Worm (Caenorhabditis elegans): ENCODE measurements around the gene cap-2.

Gene cap-2

ce11 chrII:10840067-10840466, 28.9 kb upstream of the cap-2 start (continued):
- TF ChIP-seq dpl-1 (GFP tag; optimal IDR thresholded peaks at IDR 0.05) (no peak), Y79H2A.3 (GFP tag; conservative IDR thresholded peaks at IDR 0.05) (0 out of 2 replicates have a peak, but pooled peaks have one; percentile 29), lag-1 (GFP tag; IDR thresholded peaks at IDR 0.05) (no peak), lsy-27 (tag; optimal IDR thresholded peaks at IDR 0.05; ENCODE audit: borderline replicate concordance, insufficient read depth) (peak; percentile 79), egl-44 (GFP tag; IDR thresholded peaks at IDR 0.05) (peak; percentile 63; the same call in 1 of the 2 replicates), Y53F4B.3 (GFP tag; IDR thresholded peaks at IDR 0.05) (no peak), B0019.2 (GFP tag; conservative IDR thresholded peaks at IDR 0.05) (0 out of 2 replicates have a peak, but pooled peaks have one; percentile 19), egl-18 (GFP tag; IDR thresholded peaks at IDR 0.05) (0 out of 2 replicates have a peak, but pooled peaks have one; percentile 66), ceh-40 (GFP tag; IDR thresholded peaks at IDR 0.05) (peak; percentile 69; the same call in 1 of the 2 replicates), lin-54 (GFP tag; optimal IDR thresholded peaks at IDR 0.05) (peak; percentile 81), snpc-4 (GFP tag; optimal IDR thresholded peaks at IDR 0.05) (peak; percentile 75), snpc-4 (tag; optimal IDR thresholded peaks at IDR 0.05) (peak; percentile 24 to 78 (median 72)), F23B12.7 (tag; optimal IDR thresholded peaks at IDR 0.05; ENCODE audit: insufficient read depth) (peak; percentile 82), C06A6.2 (GFP tag; conservative IDR thresholded peaks at IDR 0.05) (0 out of 2 replicates have a peak, but pooled peaks have one; percentile 36), F55B11.4 (tag; optimal IDR thresholded peaks at IDR 0.05; ENCODE audit: borderline replicate concordance, insufficient read depth) (no peak), fkh-3 (tag; optimal IDR thresholded peaks at IDR 0.05) (peak; percentile 75), ztf-22 (GFP tag; optimal IDR thresholded peaks at IDR 0.05) (no peak), F57A8.1 (GFP tag; optimal IDR thresholded peaks at IDR 0.05) (peak; percentile 69), F52B5.7 (tag; optimal IDR thresholded peaks at IDR 0.05) (peak; percentile 80), F22D6.2 (tag; optimal IDR thresholded peaks at IDR 0.05) (peak; percentile 60), F10E7.11 (tag; optimal IDR thresholded peaks at IDR 0.05) (no peak), ceh-58 (GFP tag; IDR thresholded peaks at IDR 0.05) (no peak), bed-2 (GFP tag; IDR thresholded peaks at IDR 0.05) (0 out of 2 replicates have a peak, but pooled peaks have one; percentile 36), hrde-1 (tag; optimal IDR thresholded peaks at IDR 0.05; ENCODE audit: borderline replicate concordance) (peak; percentile 81), nfyb-1 (GFP tag; IDR thresholded peaks at IDR 0.05) (peak; percentile 91), attf-3 (GFP tag; conservative IDR thresholded peaks at IDR 0.05) (peak; percentile 59; the same call in 1 of the 2 replicates), nhr-179 (tag; optimal IDR thresholded peaks at IDR 0.05) (no peak), repo-1 (tag; optimal IDR thresholded peaks at IDR 0.05) (peak; percentile 87), ceh-100 (GFP tag; IDR thresholded peaks at IDR 0.05) (peak; percentile 79), nhr-80 (tag; optimal IDR thresholded peaks at IDR 0.05) (peak; percentile 47), ztf-26 (tag; optimal IDR thresholded peaks at IDR 0.05) (peak; percentile 79), cebp-1 (GFP tag; IDR thresholded peaks at IDR 0.05) (peak; percentile 37; the same call in 1 of the 2 replicates), cebp-1 (tag; optimal IDR thresholded peaks at IDR 0.05) (peak; percentile 76), F33H1.4 (GFP tag; IDR thresholded peaks at IDR 0.05) (peak; percentile 63), sea-2 (GFP tag; IDR thresholded peaks at IDR 0.05) (no peak), pbrm-1 (GFP tag; IDR thresholded peaks at IDR 0.05) (peak; percentile 49; the same call in 1 of the 2 replicates), lir-1 (GFP tag; conservative IDR thresholded peaks at IDR 0.05) (peak; percentile 58; the same call in 1 of the 2 replicates), ztf-25 (GFP tag; IDR thresholded peaks at IDR 0.05) (peak; percentile 80; the same call in 1 of the 2 replicates), hlh-26 (GFP tag; conservative IDR thresholded peaks at IDR 0.05) (no peak), D2030.7 (GFP tag; IDR thresholded peaks at IDR 0.05) (peak; percentile 43), ztf-18 (tag; optimal IDR thresholded peaks at IDR 0.05) (peak; percentile 79), hmg-1.2 (GFP tag; IDR thresholded peaks at IDR 0.05) (peak; percentile 76), madf-6 (GFP tag; IDR thresholded peaks at IDR 0.05) (peak; percentile 64), atf-7 (tag; optimal IDR thresholded peaks at IDR 0.05) (peak; percentile 82), madf-10 (tag; optimal IDR thresholded peaks at IDR 0.05) (peak; percentile 82), snpc-3.4 (tag; optimal IDR thresholded peaks at IDR 0.05) (peak; percentile 75), efl-1 (GFP tag; optimal IDR thresholded peaks at IDR 0.05) (peak; percentile 30), hmg-20 (GFP tag; IDR thresholded peaks at IDR 0.05) (peak; percentile 70; the same call in 1 of the 2 replicates)

All from whole organism, young adult.